Worm (Caenorhabditis elegans): Measurements from ENCODE around the gene srh-8.
A peak's percentile ranks its signal among the peaks of the same experiment; 100 is the strongest.

The srh-8 gene

DNA sequence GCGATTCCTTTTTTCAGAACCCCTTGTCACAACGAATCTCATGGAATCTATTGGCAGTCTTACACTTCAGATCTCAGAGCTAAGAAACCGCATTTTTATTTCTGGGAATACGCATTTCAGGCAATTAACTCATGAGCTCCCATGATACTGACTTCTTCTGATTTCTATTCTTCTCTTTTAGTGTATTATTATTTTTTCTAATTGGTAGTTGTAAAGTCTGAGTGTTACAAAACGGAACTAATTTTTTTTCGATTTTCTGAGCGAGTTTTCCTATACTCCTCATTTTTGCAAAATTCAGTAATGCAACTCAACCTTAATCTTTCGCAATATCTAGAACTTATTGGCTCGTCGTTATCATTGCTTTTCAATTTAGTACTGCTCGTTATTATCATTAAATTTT lies 31.0 kb upstream of the srh-8 start, which contains the start of gene str-82:
Gene str-82, plus strand, starts transcription at position 301 of the 400 bp plus-strand sequence.
- TF ChIP-seq aly-2 (tag; optimal IDR thresholded peaks at IDR 0.05) = no peak
- TF ChIP-seq pax-3 (tag; optimal IDR thresholded peaks at IDR 0.05) = no peak
- no peak for TF ChIP-seq ceh-82 (tag; optimal IDR thresholded peaks at IDR 0.05)
- TF ChIP-seq lin-39 (tag; optimal IDR thresholded peaks at IDR 0.05) = no peak
- no peak for TF ChIP-seq nhr-28 (tag; optimal IDR thresholded peaks at IDR 0.05)
- no peak for TF ChIP-seq lin-13 (GFP tag; optimal IDR thresholded peaks at IDR 0.05)
- no peak for TF ChIP-seq unc-86 (tag; optimal IDR thresholded peaks at IDR 0.05)
- TF ChIP-seq nhr-237 (tag; optimal IDR thresholded peaks at IDR 0.05) = no peak

DNA sequence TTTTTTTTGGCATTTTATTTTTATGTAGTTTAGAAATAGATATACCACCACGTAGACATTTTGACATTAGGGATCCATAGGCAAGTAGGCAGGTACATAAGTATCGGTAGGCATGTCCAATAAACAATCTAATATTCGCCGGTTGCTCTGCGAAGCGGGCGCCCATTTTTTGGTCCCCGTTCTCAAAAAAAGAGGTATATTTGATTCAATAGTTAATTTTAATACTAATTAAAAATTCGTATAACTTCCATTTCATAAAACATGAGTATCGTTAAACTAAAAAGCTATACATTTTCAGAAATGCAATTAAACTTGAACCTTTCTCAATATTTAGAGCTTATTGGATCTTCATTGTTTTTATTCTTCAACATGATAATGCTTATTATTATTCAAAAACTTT lies 28.4 kb upstream of the srh-8 start, which contains the start of gene str-83:
Gene str-83, plus strand, starts transcription at position 301 of the 400 bp plus-strand sequence.
- no peak for TF ChIP-seq ceh-63 (GFP tag; optimal IDR thresholded peaks at IDR 0.05)
- TF ChIP-seq efl-3 (GFP tag; optimal IDR thresholded peaks at IDR 0.05) = no peak
- no peak for TF ChIP-seq mef-2 (tag; optimal IDR thresholded peaks at IDR 0.05)
- TF ChIP-seq nhr-28 (tag; optimal IDR thresholded peaks at IDR 0.05) = no peak
- TF ChIP-seq rnt-1 (tag; optimal IDR thresholded peaks at IDR 0.05) = no peak
- no peak for TF ChIP-seq grh-1 (GFP tag; IDR thresholded peaks at IDR 0.05)
- TF ChIP-seq unc-62 (GFP tag; optimal IDR thresholded peaks at IDR 0.05) = no peak
- no peak for TF ChIP-seq snpc-4 (tag; optimal IDR thresholded peaks at IDR 0.05)
- TF ChIP-seq mdl-1 (tag; optimal IDR thresholded peaks at IDR 0.05) = no peak
- TF ChIP-seq nhr-20 (tag; optimal IDR thresholded peaks at IDR 0.05) = no peak
- TF ChIP-seq egl-27 (tag; optimal IDR thresholded peaks at IDR 0.05) = no peak
- no peak for TF ChIP-seq blmp-1 (tag; optimal IDR thresholded peaks at IDR 0.05)
- no peak for TF ChIP-seq swsn-7 (tag; optimal IDR thresholded peaks at IDR 0.05)

DNA sequence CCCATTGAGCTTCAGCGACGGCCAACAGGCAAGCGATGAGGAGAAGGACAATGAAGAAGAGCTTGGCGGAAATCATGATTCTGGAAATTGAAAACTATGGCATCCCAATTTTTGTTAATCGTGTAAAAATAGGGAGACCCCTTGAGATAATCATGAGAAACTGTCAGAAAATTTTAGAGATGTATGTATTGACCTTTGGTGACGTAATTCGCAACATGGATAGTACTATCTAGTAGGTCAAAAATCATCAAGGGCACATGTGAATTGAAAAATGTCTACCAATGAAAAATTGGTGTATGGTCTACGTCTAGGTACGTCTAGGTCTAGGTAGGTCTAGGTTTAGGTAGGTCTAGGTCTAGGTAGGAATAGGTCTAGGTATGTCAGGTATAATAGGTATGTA lies 26.3 kb upstream of the srh-8 start, which contains the start of gene nlp-34:
Gene nlp-34, minus strand, starts transcription at position 82 of the 400 bp plus-strand sequence.
- TF ChIP-seq nhr-85 (tag) (peak; percentile 73), egl-27 (tag; optimal IDR thresholded peaks at IDR 0.05) (no peak), dsc-1 (tag; optimal IDR thresholded peaks at IDR 0.05) (no peak), hlh-17 (GFP tag; optimal IDR thresholded peaks at IDR 0.05; ENCODE audit: borderline replicate concordance) (no peak), mdl-1 (tag; optimal IDR thresholded peaks at IDR 0.05) (no peak), lsy-2 (tag; optimal IDR thresholded peaks at IDR 0.05) (no peak)

DNA sequence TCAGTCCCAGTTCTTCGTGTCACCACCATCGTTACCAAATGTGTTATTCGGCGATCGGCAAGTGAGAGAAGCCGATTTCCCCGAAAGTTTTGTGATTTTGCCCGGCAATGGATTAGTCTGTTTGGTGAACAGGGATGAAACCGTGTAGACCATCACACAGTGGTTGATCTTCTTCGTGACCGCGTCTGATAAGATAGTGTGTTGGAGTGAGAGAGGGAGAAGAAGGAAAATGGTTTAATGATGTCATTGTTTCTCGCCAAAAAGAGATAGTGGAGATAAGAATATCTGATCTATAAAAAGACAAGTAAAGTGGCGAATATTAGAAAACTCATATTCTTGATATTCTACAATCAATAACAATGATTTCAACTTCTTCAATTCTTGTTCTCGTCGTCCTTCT lies 25.5 kb upstream of the srh-8 start, which contains the start of gene nlp-31:
Gene nlp-31, plus strand, starts transcription at position 237 of the 400 bp plus-strand sequence.
- TF ChIP-seq nhr-237 (tag; optimal IDR thresholded peaks at IDR 0.05) (peak; percentile 12), nhr-76 (tag; optimal IDR thresholded peaks at IDR 0.05) (no peak), lin-15B (tag; optimal IDR thresholded peaks at IDR 0.05) (no peak), mdl-1 (tag; optimal IDR thresholded peaks at IDR 0.05) (peak in 1 of 2 experiments; percentile 41), ceh-90 (tag; optimal IDR thresholded peaks at IDR 0.05) (no peak), lin-39 (tag; optimal IDR thresholded peaks at IDR 0.05) (no peak), sox-4 (tag; optimal IDR thresholded peaks at IDR 0.05) (no peak), sup-37 (GFP tag; optimal IDR thresholded peaks at IDR 0.05) (no peak), efl-3 (GFP tag; optimal IDR thresholded peaks at IDR 0.05) (no peak), nhr-19 (GFP tag; conservative IDR thresholded peaks at IDR 0.05) (0 out of 2 replicates have a peak, but pooled peaks have one; percentile 29), dsc-1 (tag; optimal IDR thresholded peaks at IDR 0.05) (no peak), mep-1 (tag; optimal IDR thresholded peaks at IDR 0.05) (peak; percentile 10), pag-3 (tag; optimal IDR thresholded peaks at IDR 0.05; ENCODE audit: borderline replicate concordance, insufficient read depth) (no peak), irx-1 (tag; optimal IDR thresholded peaks at IDR 0.05) (no peak), zag-1 (tag; optimal IDR thresholded peaks at IDR 0.05) (no peak), ztf-11 (tag; optimal IDR thresholded peaks at IDR 0.05) (no peak), fos-1 (tag; optimal IDR thresholded peaks at IDR 0.05) (no peak), C04F5.9 (tag; optimal IDR thresholded peaks at IDR 0.05) (no peak), ama-1 (optimal IDR thresholded peaks at IDR 0.05) (no peak), rnt-1 (tag; optimal IDR thresholded peaks at IDR 0.05) (no peak), sptf-1 (tag; optimal IDR thresholded peaks at IDR 0.05) (no peak), snu-23 (GFP tag; optimal IDR thresholded peaks at IDR 0.05) (peak; percentile 27), tbx-2 (tag; optimal IDR thresholded peaks at IDR 0.05) (peak; percentile 27), xbp-1 (tag; optimal IDR thresholded peaks at IDR 0.05) (no peak), egl-13 (tag; optimal IDR thresholded peaks at IDR 0.05) (no peak), elt-3 (tag; optimal IDR thresholded peaks at IDR 0.05) (peak; percentile 64 to 97 (median 96)), fkh-4 (tag; optimal IDR thresholded peaks at IDR 0.05; ENCODE audit: borderline replicate concordance) (no peak), jun-1 (tag; optimal IDR thresholded peaks at IDR 0.05) (peak; percentile 23), ceh-82 (tag; optimal IDR thresholded peaks at IDR 0.05) (no peak), skn-1 (tag; optimal IDR thresholded peaks at IDR 0.05) (no peak), aha-1 (tag; optimal IDR thresholded peaks at IDR 0.05) (no peak)

Measured in whole organism, L1 larva.